Fruit fly (Drosophila melanogaster) whole organism: ENCODE data around the gene CG34163.

Experiments used
- CG8478 ChIP-seq: fragments of >200 bp; optimal IDR thresholded peaks from 2 replicates; lab custom pipeline; 2018; ENCODE audit warnings: inconsistent platforms
- Dll ChIP-seq: fragments of >200 bp; optimal IDR thresholded peaks from 2 replicates; lab custom pipeline; 2017
- EcR ChIP-seq, 2 experiments: fragments of >200 bp; optimal IDR thresholded peaks; 2 replicates each; lab custom pipeline; 2017; ENCODE audit warnings: missing biosample characterization in 2 of 2, missing genetic modification characterization in 2 of 2, missing genetic modification reagents in 2 of 2
- pan ChIP-seq: fragments of >200 bp; optimal IDR thresholded peaks from 2 replicates; lab custom pipeline; 2017
- psq ChIP-seq: fragments of >200 bp; optimal IDR thresholded peaks from 2 replicates; lab custom pipeline; 2017
- usp ChIP-seq: fragments of >200 bp; optimal IDR thresholded peaks from 2 replicates; lab custom pipeline; 2017; ENCODE audit warnings: missing biosample characterization, missing genetic modification characterization, mixed read lengths

Gene CG34163

DNA sequence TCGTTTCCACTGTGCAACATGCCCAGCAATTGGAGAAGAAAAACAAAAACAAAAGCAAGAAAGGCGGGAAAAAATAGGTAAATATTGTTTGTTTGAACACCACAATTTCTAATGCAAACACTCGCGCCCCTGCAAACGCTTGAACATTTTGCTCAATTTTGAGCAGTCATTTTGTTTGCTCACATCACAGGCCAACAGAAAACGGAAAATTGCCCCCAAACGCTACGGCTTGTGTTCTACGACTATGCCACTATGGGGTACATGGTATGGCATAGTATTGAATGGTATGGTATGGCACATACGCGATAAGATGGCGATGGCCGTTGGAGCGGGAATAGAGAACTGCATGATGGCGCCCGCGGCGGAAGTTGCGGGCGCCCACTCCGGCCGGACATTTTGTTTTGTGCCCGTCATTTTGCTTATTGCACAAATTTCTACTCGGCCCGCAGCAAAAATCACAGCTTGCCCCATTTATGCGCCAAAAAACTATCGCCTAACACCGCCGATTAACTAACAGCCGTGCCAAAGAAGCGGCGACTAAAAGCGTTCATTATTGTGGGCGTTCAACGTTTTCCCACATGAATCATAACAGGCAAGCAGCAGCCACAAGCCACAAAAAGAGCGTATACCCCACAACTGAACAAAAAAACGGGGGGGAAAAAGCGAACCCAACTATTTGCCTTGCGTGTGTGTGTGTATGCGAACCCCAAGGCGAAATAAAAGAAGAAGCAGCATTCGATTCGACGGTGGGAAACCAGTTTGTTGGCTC lies 16.3 kb downstream of the CG34163 start:
- TF ChIP-seq Dll (lab: Kevin White, UChicago) (no peak), psq (no peak), CG8478 (lab: Kevin White, UChicago) (no peak), pan (no peak), EcR (GFP tag; optimal IDR thresholded peaks at IDR 0.05; lab: Kevin White, UChicago) (peak in 1 of 2 experiments; percentile 51)

DNA sequence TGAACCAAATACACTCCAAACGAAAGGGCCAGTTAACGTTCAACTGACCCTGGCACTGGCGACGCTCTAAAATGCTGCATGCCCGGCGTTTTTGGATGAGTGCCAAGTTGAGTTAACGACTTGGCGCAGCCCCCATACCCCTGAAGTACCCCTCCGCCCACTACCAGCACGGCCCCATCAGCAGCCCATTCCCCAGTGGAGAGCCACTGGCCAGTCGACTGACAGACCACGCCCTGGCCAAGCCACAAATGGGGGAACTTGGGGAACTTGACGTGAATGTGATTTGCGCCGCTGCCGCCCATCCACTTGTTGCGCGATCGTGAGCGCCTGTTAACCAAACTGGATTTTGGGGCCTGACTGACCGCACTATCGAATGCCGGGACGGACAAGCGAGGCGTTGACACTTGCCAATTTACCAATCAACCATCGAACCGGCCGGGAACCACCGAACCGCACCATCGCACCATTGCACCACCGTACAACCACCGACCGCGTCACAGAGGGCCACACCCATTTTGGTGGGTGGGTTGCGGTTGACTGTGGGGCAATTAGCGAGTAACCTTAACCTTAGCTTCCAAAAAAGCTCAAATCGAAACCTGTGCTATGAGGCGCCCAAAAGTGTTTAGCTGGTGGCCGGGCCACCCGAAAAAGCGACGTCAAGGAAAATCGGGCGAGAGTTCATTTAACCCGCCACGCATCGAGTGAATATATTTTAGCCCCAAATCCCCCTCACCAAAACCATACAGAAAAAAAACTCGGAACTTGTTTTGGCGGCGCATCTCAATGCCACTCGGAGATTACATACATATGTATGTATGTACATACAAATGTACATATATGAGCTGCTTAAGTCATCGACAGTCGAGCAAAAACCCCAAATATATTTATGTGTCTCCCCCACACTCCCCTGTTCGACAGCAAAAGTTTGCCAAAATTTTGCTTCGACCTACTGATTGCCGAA lies 17.6 kb downstream of the CG34163 start:
- TF ChIP-seq pan: no peak
- TF ChIP-seq Dll (lab: Kevin White, UChicago): peak; percentile 73
- TF ChIP-seq EcR (GFP tag; optimal IDR thresholded peaks at IDR 0.05; lab: Kevin White, UChicago): peak; percentile 81 to 82
- no peak for TF ChIP-seq CG8478 (lab: Kevin White, UChicago)

dm6 chr2L:12006397-12007330 lies 18.6 kb downstream of the CG34163 start:
- TF ChIP-seq usp: no peak
- peak; percentile 32 for TF ChIP-seq CG8478 (lab: Kevin White, UChicago)
- peak; percentile 80 for TF ChIP-seq pan
- no peak for TF ChIP-seq EcR (GFP tag; optimal IDR thresholded peaks at IDR 0.05; lab: Kevin White, UChicago)
- TF ChIP-seq Dll (lab: Kevin White, UChicago): no peak
- no peak for TF ChIP-seq psq

- TF ChIP-seq CG8478 (lab: Kevin White, UChicago) (peak; percentile 69), EcR (GFP tag; optimal IDR thresholded peaks at IDR 0.05; lab: Kevin White, UChicago) (peak; percentile 60 to 85), usp (no peak), pan (no peak), psq (no peak), Dll (lab: Kevin White, UChicago) (peak; percentile 21)
These were observed 19.3 kb downstream of the CG34163 start for dm6 chr2L:12007331-12007791.

DNA sequence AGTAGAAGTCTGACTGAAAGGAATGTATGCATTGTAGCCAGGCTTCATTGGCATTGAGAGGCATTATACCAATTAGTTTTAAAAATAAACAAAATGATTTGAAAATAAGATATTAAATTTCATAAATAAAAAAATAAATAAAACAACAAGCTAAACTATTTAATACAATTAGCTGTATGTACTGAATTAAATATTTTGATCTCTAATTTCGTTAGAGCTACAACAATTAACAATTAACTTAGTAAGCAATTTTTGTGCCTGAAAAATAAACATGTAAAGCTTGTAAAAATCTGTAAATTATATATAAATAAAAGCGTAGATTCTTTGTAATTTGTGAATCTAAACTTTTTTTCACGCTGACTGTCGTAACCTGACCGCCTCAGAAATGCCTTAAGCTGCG lies 19.8 kb downstream of the CG34163 start, which contains the start of gene Rh5:
Rh5 (plus strand) TSS at position 301 of the 400 bp plus-strand sequence.
- no peak for TF ChIP-seq psq
- no peak for TF ChIP-seq EcR (GFP tag; optimal IDR thresholded peaks at IDR 0.05; lab: Kevin White, UChicago)
- TF ChIP-seq pan: no peak
- TF ChIP-seq usp: no peak
- no peak for TF ChIP-seq CG8478 (lab: Kevin White, UChicago)
- TF ChIP-seq Dll (lab: Kevin White, UChicago): no peak

DNA sequence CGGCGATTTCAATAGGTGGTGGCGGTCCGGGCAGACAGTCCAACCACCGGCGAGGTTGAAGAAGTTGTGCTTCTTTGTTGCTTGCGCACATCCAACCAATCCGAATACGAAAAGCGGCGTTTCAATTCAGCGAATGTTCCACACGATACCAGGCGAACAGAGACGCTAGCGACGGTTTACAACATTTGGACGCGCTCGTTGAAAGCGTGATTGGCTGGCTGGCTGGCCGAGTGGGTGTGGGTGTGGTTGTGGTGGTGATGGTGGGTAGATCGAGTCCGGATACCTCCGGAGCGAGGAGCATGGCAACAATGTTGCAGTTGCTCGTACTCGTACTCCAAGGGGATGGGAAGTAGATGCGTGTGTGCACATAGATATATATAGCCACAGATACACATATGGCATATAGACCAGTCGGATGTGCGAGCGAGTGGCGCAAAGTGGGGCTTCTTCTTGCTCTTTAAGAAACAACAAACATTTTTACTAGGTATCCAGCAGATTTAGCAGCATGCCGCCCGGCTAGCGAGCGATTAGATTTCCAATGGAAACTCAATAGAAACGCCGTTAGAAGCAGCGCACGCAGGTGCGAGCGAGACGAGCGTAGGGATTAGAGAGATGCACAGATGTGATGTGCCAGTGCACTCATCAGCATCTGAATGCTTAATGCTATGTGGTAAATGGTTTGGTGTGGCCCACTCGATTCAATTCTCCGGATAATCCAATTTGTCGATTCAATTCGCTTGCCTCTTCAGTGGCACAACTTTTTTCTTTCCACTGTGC lies 22.2 kb downstream of the CG34163 start:
- no peak for TF ChIP-seq pan
- TF ChIP-seq Dll (lab: Kevin White, UChicago): no peak
- TF ChIP-seq EcR (GFP tag; optimal IDR thresholded peaks at IDR 0.05; lab: Kevin White, UChicago): peak in 1 of 2 experiments; percentile 54
- no peak for TF ChIP-seq CG8478 (lab: Kevin White, UChicago)

DNA sequence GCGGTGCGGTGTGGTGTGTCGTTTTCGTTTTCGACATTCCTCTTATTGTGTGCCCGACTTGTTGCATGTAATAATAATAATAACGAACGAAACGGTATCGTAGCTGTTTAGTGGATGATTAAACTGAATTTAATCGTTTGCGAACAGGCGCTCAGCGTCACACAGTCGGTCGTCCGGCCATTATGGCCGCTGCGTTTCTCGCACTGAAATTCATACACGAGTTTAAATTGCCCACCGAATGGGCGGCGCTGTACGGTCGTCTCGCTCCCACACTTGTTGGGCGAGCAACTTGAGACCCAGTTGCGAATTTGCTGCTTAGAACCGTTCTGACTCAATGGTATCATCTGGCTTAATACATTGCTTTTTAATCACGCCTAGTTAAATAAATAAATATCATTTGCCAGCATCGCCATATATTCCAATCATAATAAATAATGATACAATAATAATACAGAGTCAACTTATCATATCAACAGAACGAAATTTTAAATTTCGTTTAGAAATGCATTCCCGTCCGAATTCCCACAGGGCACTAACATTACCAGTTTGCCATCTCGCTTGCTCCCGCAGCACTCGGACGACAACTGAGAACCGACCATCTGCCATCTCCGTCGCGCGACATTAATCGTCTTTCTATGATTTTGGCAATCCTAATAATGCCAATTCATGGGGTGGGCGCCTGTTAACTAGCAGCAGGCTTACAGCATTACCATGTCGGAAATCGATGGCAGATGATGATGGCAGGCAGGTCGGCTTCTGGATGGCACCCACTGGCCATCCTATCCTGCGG lies 23.0 kb downstream of the CG34163 start:
- TF ChIP-seq psq (no peak), CG8478 (lab: Kevin White, UChicago) (peak; percentile 79), Dll (lab: Kevin White, UChicago) (peak; percentile 65)

- TF ChIP-seq usp: no peak
- no peak for TF ChIP-seq pan
- peak; percentile 42 for TF ChIP-seq Dll (lab: Kevin White, UChicago)
- peak; percentile 96 to 98 for TF ChIP-seq EcR (GFP tag; optimal IDR thresholded peaks at IDR 0.05; lab: Kevin White, UChicago)
These were observed 23.9 kb downstream of the CG34163 start for dm6 chr2L:12011682-12012655.

DNA sequence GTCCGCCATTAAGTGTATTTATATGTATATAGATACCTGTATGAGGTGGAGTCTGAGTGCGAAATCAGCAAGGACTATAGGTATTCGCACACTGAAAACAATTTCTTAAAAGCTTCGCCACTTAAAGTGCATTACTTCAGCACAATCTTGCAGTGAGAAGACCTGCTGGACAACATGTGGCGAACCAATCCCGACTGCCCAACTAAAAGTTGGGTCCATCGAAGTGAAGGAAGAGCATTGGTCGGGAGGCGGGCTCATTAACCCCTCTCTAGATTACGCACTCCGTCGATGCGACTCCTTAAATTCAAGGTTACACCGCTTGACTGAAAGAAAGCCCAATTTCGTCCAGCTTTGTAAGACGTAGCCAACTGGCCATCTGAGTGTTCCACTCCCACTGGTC lies 25.2 kb downstream of the CG34163 start:
- TF ChIP-seq EcR (GFP tag; optimal IDR thresholded peaks at IDR 0.05; lab: Kevin White, UChicago) (peak in 1 of 2 experiments; percentile 52), CG8478 (lab: Kevin White, UChicago) (no peak), Dll (lab: Kevin White, UChicago) (no peak)
